Worm (Caenorhabditis elegans) whole organism, L1 larva: ENCODE data around the gene dct-12.

Experiments
- egl-13 ChIP-seq: sonication (generic microtip); optimal IDR thresholded peaks from 2 replicates; lab custom pipeline; 2016; ENCODE audit warnings: missing genotype, missing genetic modification reagents, missing genetic modification characterization, missing compliant biosample characterization
- elt-3 ChIP-seq, 6 experiments: fragments of 150-350 bp in 1 of 6; sonication (generic microtip); optimal IDR thresholded peaks; 2 replicates each; lab custom pipeline; 2017 to 2018; ENCODE audit warnings: missing biosample characterization in 6 of 6, missing genetic modification characterization in 6 of 6, inconsistent platforms in 1 of 6
- ets-5 ChIP-seq: fragments of 200-800 bp; sonication (Bioruptor generic); IDR thresholded peaks from 2 replicates; pipeline ENCODE4 v1.3.6; 2022; ENCODE audit warnings: missing genetic modification characterization, missing compliant biosample characterization
- fkh-10 ChIP-seq: sonication (generic microtip); optimal IDR thresholded peaks from 2 replicates; lab custom pipeline; 2017; ENCODE audit warnings: missing biosample characterization, missing genetic modification reagents, missing genetic modification characterization
- grh-1 ChIP-seq: fragments of 200-800 bp; sonication (Bioruptor generic); IDR thresholded peaks from 2 replicates; pipeline ENCODE4 v1.3.6; 2022; ENCODE audit warnings: missing genetic modification reagents, missing genetic modification characterization, missing compliant biosample characterization
- irx-1 ChIP-seq: sonication (generic microtip); optimal IDR thresholded peaks from 2 replicates; lab custom pipeline; 2016; ENCODE audit warnings: missing genetic modification characterization, missing compliant biosample characterization
- lin-13 ChIP-seq: fragments of 150-350 bp; optimal IDR thresholded peaks from 2 replicates; lab custom pipeline; 2014; ENCODE audit warnings: missing biosample characterization, missing genetic modification reagents, missing genetic modification characterization
- lin-39 ChIP-seq: fragments of 150-350 bp; optimal IDR thresholded peaks from 2 replicates; lab custom pipeline; 2014; ENCODE audit warnings: missing biosample characterization, missing genetic modification reagents, missing genetic modification characterization
- nhr-237 ChIP-seq: fragments of 150-350 bp; optimal IDR thresholded peaks from 2 replicates; lab custom pipeline; 2014; ENCODE audit warnings: missing biosample characterization, missing genetic modification characterization
- unc-62 ChIP-seq: fragments of 150-350 bp; optimal IDR thresholded peaks from 2 replicates; lab custom pipeline; 2014; ENCODE audit warnings: missing biosample characterization, missing genetic modification reagents, missing genetic modification characterization
- unc-86 ChIP-seq: sonication (generic microtip); optimal IDR thresholded peaks from 2 replicates; lab custom pipeline; 2016; ENCODE audit warnings: missing genetic modification characterization, missing compliant biosample characterization
- zag-1 ChIP-seq: fragments of 150-350 bp; optimal IDR thresholded peaks from 2 replicates; lab custom pipeline; 2014; ENCODE audit warnings: missing biosample characterization, missing genetic modification characterization

- TF ChIP-seq unc-62 (GFP tag; lab: Kevin White, UChicago) (no peak), lin-39 (tag; lab: Kevin White, UChicago) (no peak), lin-13 (no peak), elt-3 (tag; optimal IDR thresholded peaks at IDR 0.05; lab: Kevin White, UChicago) (no peak), fkh-10 (GFP tag; lab: Kevin White, UChicago) (no peak), unc-86 (tag; lab: Kevin White, UChicago) (no peak), ets-5 (GFP tag; lab: Robert Waterston, UW) (no peak), nhr-237 (tag; lab: Kevin White, UChicago) (no peak), irx-1 (tag; lab: Kevin White, UChicago) (no peak), egl-13 (tag; lab: Kevin White, UChicago) (no peak), grh-1 (GFP tag; lab: Robert Waterston, UW) (no peak), zag-1 (tag; lab: Kevin White, UChicago) (no peak)
Observed at ce11 chrII:12429743-12430142, 2.5 kb downstream of the dct-12 start, which contains the start of gene Y57A10C.8.
